Worm (Caenorhabditis elegans): ENCODE data around the gene F40H3.3.

The F40H3.3 gene

DNA sequence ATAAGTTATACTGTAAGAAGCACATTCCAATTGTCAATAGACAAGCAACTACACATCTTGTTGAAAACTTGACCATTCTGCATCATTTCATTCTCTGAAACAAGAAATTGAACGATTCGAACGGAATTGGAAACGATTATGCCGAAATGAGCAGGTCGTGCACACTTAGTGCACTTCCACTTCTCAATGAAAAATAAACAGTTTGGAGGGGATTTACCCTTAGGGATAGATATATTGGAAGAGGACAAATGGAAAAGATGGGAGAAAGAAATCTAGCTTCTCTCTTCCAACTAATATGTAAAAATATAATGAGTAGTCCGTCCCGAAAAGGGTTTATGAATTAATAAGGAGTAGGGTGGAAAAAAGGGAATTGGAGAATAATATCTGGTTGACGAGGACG, 2.2 kb upstream of the F40H3.3 start, which contains the start of gene hst-3.1:
hst-3.1 (minus strand) TSS at position 101 of the 400 bp plus-strand sequence.
- no peak for TF ChIP-seq fos-1 (tag; optimal IDR thresholded peaks at IDR 0.05)
- TF ChIP-seq nhr-12 (tag; optimal IDR thresholded peaks at IDR 0.05) = no peak
- no peak for TF ChIP-seq nhr-129 (tag; optimal IDR thresholded peaks at IDR 0.05)
- TF ChIP-seq gmeb-1 (tag; optimal IDR thresholded peaks at IDR 0.05) = no peak
- no peak for TF ChIP-seq nhr-11 (tag; optimal IDR thresholded peaks at IDR 0.05)
- no peak for TF ChIP-seq nhr-10 (tag; optimal IDR thresholded peaks at IDR 0.05)
- no peak for TF ChIP-seq egl-27 (tag; optimal IDR thresholded peaks at IDR 0.05)
- TF ChIP-seq mbf-1 (tag; optimal IDR thresholded peaks at IDR 0.05) = no peak
- no peak for TF ChIP-seq C34F6.9 (tag; optimal IDR thresholded peaks at IDR 0.05)
- TF ChIP-seq unc-62 (GFP tag; optimal IDR thresholded peaks at IDR 0.05) = no peak
- TF ChIP-seq Y55F3AM.14 (GFP tag; optimal IDR thresholded peaks at IDR 0.05) = no peak
- no peak for TF ChIP-seq ztf-1 (GFP tag; conservative IDR thresholded peaks at IDR 0.05)
- TF ChIP-seq R02D3.7 (tag; optimal IDR thresholded peaks at IDR 0.05) = no peak
- TF ChIP-seq sma-9 (GFP tag; optimal IDR thresholded peaks at IDR 0.05) = no peak
- no peak for TF ChIP-seq sma-9 (tag; optimal IDR thresholded peaks at IDR 0.05)

- TF ChIP-seq F13H6.1 (tag; optimal IDR thresholded peaks at IDR 0.05) = peak; percentile 53
- peak; percentile 43 for TF ChIP-seq nhr-129 (tag; optimal IDR thresholded peaks at IDR 0.05)
- no peak for TF ChIP-seq unc-39 (tag; optimal IDR thresholded peaks at IDR 0.05)
- peak; percentile 16 for TF ChIP-seq sma-9 (GFP tag; optimal IDR thresholded peaks at IDR 0.05)
- TF ChIP-seq sma-9 (tag; optimal IDR thresholded peaks at IDR 0.05) = no peak
Measured at ce11 chrII:6170236-6170635, 1.1 kb upstream of the F40H3.3 start.

- TF ChIP-seq blmp-1 (tag; optimal IDR thresholded peaks at IDR 0.05; ENCODE audit: insufficient read depth) = peak; percentile 15
- TF ChIP-seq fos-1 (tag; optimal IDR thresholded peaks at IDR 0.05) = no peak
- TF ChIP-seq nhr-25 (tag; optimal IDR thresholded peaks at IDR 0.05) = peak; percentile 21
- no peak for TF ChIP-seq unc-39 (tag; optimal IDR thresholded peaks at IDR 0.05)
Measured at ce11 chrII:6173400-6173799, 2.1 kb downstream of the F40H3.3 start, which contains the start of gene F40H3.2. TSS of gene F40H3.2 (plus strand) at chrII:6173649.

ce11 chrII:6175027-6175426, 3.7 kb downstream of the F40H3.3 start:
- TF ChIP-seq mbf-1 (tag; optimal IDR thresholded peaks at IDR 0.05) (no peak), F13H6.1 (tag; optimal IDR thresholded peaks at IDR 0.05) (no peak), sma-3 (GFP tag; optimal IDR thresholded peaks at IDR 0.05) (no peak), mdl-1 (tag; optimal IDR thresholded peaks at IDR 0.05) (no peak), dmd-4 (tag; optimal IDR thresholded peaks at IDR 0.05) (no peak), skn-1 (tag; optimal IDR thresholded peaks at IDR 0.05) (no peak), gmeb-1 (tag; optimal IDR thresholded peaks at IDR 0.05) (no peak), sma-9 (GFP tag; optimal IDR thresholded peaks at IDR 0.05) (peak; percentile 15), sma-9 (tag; optimal IDR thresholded peaks at IDR 0.05) (no peak), nhr-129 (tag; optimal IDR thresholded peaks at IDR 0.05) (no peak), blmp-1 (tag; optimal IDR thresholded peaks at IDR 0.05; ENCODE audit: insufficient read depth) (no peak), ama-1 (optimal IDR thresholded peaks at IDR 0.05) (no peak), nhr-11 (tag; optimal IDR thresholded peaks at IDR 0.05) (no peak), nhr-237 (tag; optimal IDR thresholded peaks at IDR 0.05) (no peak), nhr-10 (tag; optimal IDR thresholded peaks at IDR 0.05) (no peak), unc-62 (GFP tag; optimal IDR thresholded peaks at IDR 0.05) (no peak), peb-1 (tag; optimal IDR thresholded peaks at IDR 0.05) (no peak), sem-4 (tag; optimal IDR thresholded peaks at IDR 0.05) (peak; percentile 46), aly-2 (tag; optimal IDR thresholded peaks at IDR 0.05) (no peak), alr-1 (tag; optimal IDR thresholded peaks at IDR 0.05) (no peak), lin-39 (tag; optimal IDR thresholded peaks at IDR 0.05) (no peak), C34F6.9 (tag; optimal IDR thresholded peaks at IDR 0.05) (peak; percentile 7), unc-55 (GFP tag; optimal IDR thresholded peaks at IDR 0.05) (peak; percentile 1)

DNA sequence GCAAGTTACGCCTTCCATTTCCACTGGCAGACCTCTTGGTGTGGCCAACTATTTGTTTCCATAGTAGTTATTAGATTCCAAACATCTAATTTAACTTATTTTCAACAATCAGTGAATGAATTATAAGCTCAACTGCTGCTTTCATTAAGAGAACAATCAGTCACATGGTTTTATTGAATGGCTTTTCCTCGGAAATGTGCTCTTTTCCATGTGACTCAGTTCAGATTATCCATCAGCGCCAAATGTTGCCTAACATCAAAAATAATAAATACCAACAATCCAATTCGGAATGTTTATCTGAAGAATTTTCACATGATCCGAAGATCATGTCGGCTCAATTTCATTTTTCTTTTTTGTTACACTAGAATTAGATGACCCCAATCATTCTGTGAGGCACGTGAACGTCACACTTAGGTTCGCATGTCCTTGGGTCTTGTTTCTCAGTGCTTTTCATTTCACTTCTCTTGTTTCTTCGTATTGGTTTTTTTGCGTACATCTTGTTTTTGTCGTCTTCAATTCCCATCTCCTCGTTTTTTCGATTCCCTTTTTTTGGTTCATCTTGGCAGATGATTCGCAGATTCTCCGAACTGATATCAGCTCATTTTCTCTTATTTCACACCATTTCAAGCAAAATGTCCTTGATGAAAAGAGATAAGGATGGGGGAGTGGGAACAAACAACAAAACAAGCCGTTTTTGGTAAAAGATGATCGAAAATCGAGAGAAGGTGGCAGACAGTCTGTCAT, 5.0 kb downstream of the F40H3.3 start:
- TF ChIP-seq blmp-1 (tag; optimal IDR thresholded peaks at IDR 0.05; ENCODE audit: insufficient read depth) = peak; percentile 55
- TF ChIP-seq dmd-4 (tag; optimal IDR thresholded peaks at IDR 0.05) = no peak
- peak; percentile 37 for TF ChIP-seq sma-3 (GFP tag; optimal IDR thresholded peaks at IDR 0.05)
- TF ChIP-seq ceh-82 (tag; optimal IDR thresholded peaks at IDR 0.05) = no peak
- peak; percentile 36 for TF ChIP-seq C34F6.9 (tag; optimal IDR thresholded peaks at IDR 0.05)
- TF ChIP-seq alr-1 (tag; optimal IDR thresholded peaks at IDR 0.05) = no peak
- TF ChIP-seq unc-39 (tag; optimal IDR thresholded peaks at IDR 0.05) = no peak
- peak; percentile 66 for TF ChIP-seq nhr-23 (tag; optimal IDR thresholded peaks at IDR 0.05)
- peak; percentile 69 for TF ChIP-seq elt-1 (tag; optimal IDR thresholded peaks at IDR 0.05)
- TF ChIP-seq mab-5 (tag; optimal IDR thresholded peaks at IDR 0.05) = no peak
- peak; percentile 68 for TF ChIP-seq nhr-25 (tag; optimal IDR thresholded peaks at IDR 0.05)
- peak; percentile 61 for TF ChIP-seq ceh-16 (tag; optimal IDR thresholded peaks at IDR 0.05)
- peak; percentile 38 for TF ChIP-seq nhr-129 (tag; optimal IDR thresholded peaks at IDR 0.05)
- TF ChIP-seq lsy-2 (tag; optimal IDR thresholded peaks at IDR 0.05) = peak in 1 of 2 experiments; percentile 37
- TF ChIP-seq sma-9 (GFP tag; optimal IDR thresholded peaks at IDR 0.05) = peak; percentile 23
- TF ChIP-seq sma-9 (tag; optimal IDR thresholded peaks at IDR 0.05) = no peak
